Worm (Caenorhabditis elegans) whole organism, early embryonic: Measurements from ENCODE around the gene Y32H12A.7.

Experiments
- B0310.2 ChIP-seq: sonication (generic microtip); optimal IDR thresholded peaks from 2 replicates; lab custom pipeline; 2016; ENCODE audit warnings: mild to moderate bottlenecking, missing genetic modification characterization, missing compliant biosample characterization
- F13C5.2 ChIP-seq: sonication (generic microtip); optimal IDR thresholded peaks from 2 replicates; lab custom pipeline; 2017; ENCODE audit warnings: mild to moderate bottlenecking, missing genetic modification characterization, inconsistent platforms, missing compliant biosample characterization
- aly-1 ChIP-seq: sonication (generic microtip); optimal IDR thresholded peaks from 2 replicates; lab custom pipeline; 2016; ENCODE audit warnings: missing genetic modification characterization, missing compliant biosample characterization
- ama-1 ChIP-seq: fragments of 150-350 bp; optimal IDR thresholded peaks from 2 replicates; lab custom pipeline; 2014
- ceh-13 ChIP-seq: fragments of 200-800 bp; sonication (Bioruptor generic); optimal IDR thresholded peaks from 2 replicates; lab custom pipeline; 2018; ENCODE audit warnings: mild to moderate bottlenecking, missing genetic modification characterization, missing compliant biosample characterization
- ceh-36 ChIP-seq: sonication (generic microtip); optimal IDR thresholded peaks from 2 replicates; lab custom pipeline; 2016; ENCODE audit warnings: missing genetic modification characterization, inconsistent platforms, missing compliant biosample characterization
- ets-7 ChIP-seq: sonication (generic microtip); optimal IDR thresholded peaks from 2 replicates; lab custom pipeline; 2016; ENCODE audit warnings: missing genotype, missing genetic modification characterization, missing compliant biosample characterization
- flt-1 ChIP-seq: fragments of 200-800 bp; sonication (Bioruptor generic); IDR thresholded peaks from 2 replicates; pipeline ENCODE4 v1.3.6; 2022; ENCODE audit warnings: missing genetic modification characterization, missing compliant biosample characterization
- hmbx-1 ChIP-seq: sonication (generic microtip); optimal IDR thresholded peaks from 2 replicates; lab custom pipeline; 2016; ENCODE audit warnings: mild to moderate bottlenecking, missing genetic modification characterization, missing compliant biosample characterization
- hmg-4 ChIP-seq: fragments of 200-800 bp; sonication (Bioruptor generic); optimal IDR thresholded peaks from 2 replicates; lab custom pipeline; 2018; ENCODE audit warnings: mild to moderate bottlenecking, missing genetic modification characterization, missing compliant biosample characterization
- hnd-1 ChIP-seq: sonication (generic microtip); optimal IDR thresholded peaks from 2 replicates; lab custom pipeline; 2016; ENCODE audit warnings: missing genetic modification characterization, missing compliant biosample characterization
- pes-1 ChIP-seq: fragments of 200-800 bp; sonication (Bioruptor generic); IDR thresholded peaks from 2 replicates; pipeline ENCODE4 v1.3.6; 2022; ENCODE audit warnings: missing genetic modification reagents, missing genetic modification characterization, missing compliant biosample characterization
- scrt-1 ChIP-seq: fragments of 200-800 bp; sonication (Bioruptor generic); IDR thresholded peaks from 2 replicates; pipeline ENCODE4 v1.3.6; 2022; ENCODE audit warnings: missing genetic modification characterization, missing compliant biosample characterization
- sea-1 ChIP-seq: fragments of 200-800 bp; sonication (Bioruptor generic); conservative IDR thresholded peaks from 2 replicates; pipeline ENCODE4 v1.3.6; 2022; ENCODE audit warnings: missing genetic modification characterization, missing compliant biosample characterization
- tbx-11 ChIP-seq: fragments of 200-800 bp; sonication (Bioruptor generic); IDR thresholded peaks from 2 replicates; pipeline ENCODE4 v1.3.6; 2022; ENCODE audit warnings: missing genetic modification characterization, missing compliant biosample characterization
- tbx-37 ChIP-seq: fragments of 200-800 bp; sonication (Bioruptor generic); conservative IDR thresholded peaks from 2 replicates; pipeline ENCODE4 v1.3.6; 2022; ENCODE audit warnings: missing genetic modification reagents, missing genetic modification characterization, missing compliant biosample characterization
- tra-4 ChIP-seq: sonication (generic microtip); optimal IDR thresholded peaks from 2 replicates; lab custom pipeline; 2017; ENCODE audit warnings: missing genetic modification characterization, missing compliant biosample characterization

Gene Y32H12A.7

ce11 chrIII:5385315-5385714 is at the start of gene Y32H12A.7:
Gene Y32H12A.7, minus strand, starts transcription at chrIII:5385415.
- no peak for TF ChIP-seq hmg-4

- TF ChIP-seq ama-1 (lab: Kevin White, UChicago) (no peak), tbx-11 (GFP tag; lab: Robert Waterston, UW) (no peak), B0310.2 (tag; lab: Kevin White, UChicago) (no peak), hmg-4 (no peak)
Measured at ce11 chrIII:5427096-5427495, 41.9 kb upstream of the Y32H12A.7 start.

- no peak for TF ChIP-seq B0310.2 (tag; lab: Kevin White, UChicago)
- no peak for TF ChIP-seq hmg-4
- no peak for TF ChIP-seq pes-1 (GFP tag; lab: Robert Waterston, UW)
- TF ChIP-seq ceh-36 (tag; lab: Kevin White, UChicago): no peak
- no peak for TF ChIP-seq sea-1 (GFP tag; lab: Robert Waterston, UW)
- TF ChIP-seq scrt-1 (GFP tag; lab: Robert Waterston, UW): no peak
- TF ChIP-seq ceh-13 (GFP tag; lab: Kevin White, UChicago): no peak
- no peak for TF ChIP-seq flt-1 (GFP tag; lab: Robert Waterston, UW)
Measured at ce11 chrIII:5424363-5424762, 39.1 kb upstream of the Y32H12A.7 start.

- TF ChIP-seq sea-1 (GFP tag; lab: Robert Waterston, UW) (no peak), hnd-1 (tag; lab: Kevin White, UChicago) (no peak), ama-1 (lab: Kevin White, UChicago) (no peak), hmg-4 (peak; percentile 5), aly-1 (tag; lab: Kevin White, UChicago) (no peak), F13C5.2 (tag; lab: Kevin White, UChicago) (no peak), B0310.2 (tag; lab: Kevin White, UChicago) (no peak)
Measured at ce11 chrIII:5423665-5424133, 38.5 kb upstream of the Y32H12A.7 start, which contains the start of gene dnj-24. Gene dnj-24, minus strand, starts transcription at chrIII:5424083.

- no peak for TF ChIP-seq ama-1 (lab: Kevin White, UChicago)
- TF ChIP-seq sea-1 (GFP tag; lab: Robert Waterston, UW): no peak
- TF ChIP-seq aly-1 (tag; lab: Kevin White, UChicago): no peak
- no peak for TF ChIP-seq F13C5.2 (tag; lab: Kevin White, UChicago)
- no peak for TF ChIP-seq ceh-36 (tag; lab: Kevin White, UChicago)
- no peak for TF ChIP-seq tbx-11 (GFP tag; lab: Robert Waterston, UW)
- TF ChIP-seq pes-1 (GFP tag; lab: Robert Waterston, UW): no peak
- TF ChIP-seq ceh-13 (GFP tag; lab: Kevin White, UChicago): no peak
- TF ChIP-seq flt-1 (GFP tag; lab: Robert Waterston, UW): no peak
- TF ChIP-seq hmbx-1: no peak
- TF ChIP-seq tbx-37: no peak
- TF ChIP-seq B0310.2 (tag; lab: Kevin White, UChicago): no peak
- no peak for TF ChIP-seq hnd-1 (tag; lab: Kevin White, UChicago)
- TF ChIP-seq tra-4: no peak
- no peak for TF ChIP-seq hmg-4
- no peak for TF ChIP-seq scrt-1 (GFP tag; lab: Robert Waterston, UW)
- TF ChIP-seq ets-7 (tag; lab: Kevin White, UChicago): no peak
Measured at ce11 chrIII:5422561-5423103, 37.4 kb upstream of the Y32H12A.7 start.

- TF ChIP-seq tbx-37 (no peak), hmbx-1 (no peak), B0310.2 (tag; lab: Kevin White, UChicago) (no peak), hnd-1 (tag; lab: Kevin White, UChicago) (no peak)
Measured at ce11 chrIII:5421406-5421805, 36.2 kb upstream of the Y32H12A.7 start.

- TF ChIP-seq tra-4 (no peak), tbx-11 (GFP tag; lab: Robert Waterston, UW) (no peak), sea-1 (GFP tag; lab: Robert Waterston, UW) (no peak), ceh-36 (tag; lab: Kevin White, UChicago) (no peak), flt-1 (GFP tag; lab: Robert Waterston, UW) (no peak), ama-1 (lab: Kevin White, UChicago) (no peak), hmbx-1 (no peak)
Measured at ce11 chrIII:5420276-5420675, 35.1 kb upstream of the Y32H12A.7 start.

- TF ChIP-seq pes-1 (GFP tag; lab: Robert Waterston, UW) (no peak), sea-1 (GFP tag; lab: Robert Waterston, UW) (no peak), hnd-1 (tag; lab: Kevin White, UChicago) (no peak), F13C5.2 (tag; lab: Kevin White, UChicago) (no peak)
Measured at ce11 chrIII:5419527-5419926, 34.3 kb upstream of the Y32H12A.7 start.

ce11 chrIII:5417921-5418320 is 32.7 kb upstream of the Y32H12A.7 start:
- TF ChIP-seq scrt-1 (GFP tag; lab: Robert Waterston, UW) (no peak), ceh-13 (GFP tag; lab: Kevin White, UChicago) (no peak), ama-1 (lab: Kevin White, UChicago) (no peak), tra-4 (no peak), hmg-4 (no peak), sea-1 (GFP tag; lab: Robert Waterston, UW) (no peak), B0310.2 (tag; lab: Kevin White, UChicago) (no peak), F13C5.2 (tag; lab: Kevin White, UChicago) (no peak)
